Fruit fly (Drosophila melanogaster): ENCODE measurements around the gene CG13893.
A peak's percentile ranks its signal among the peaks of the same experiment; 100 is the strongest.

Gene CG13893

DNA sequence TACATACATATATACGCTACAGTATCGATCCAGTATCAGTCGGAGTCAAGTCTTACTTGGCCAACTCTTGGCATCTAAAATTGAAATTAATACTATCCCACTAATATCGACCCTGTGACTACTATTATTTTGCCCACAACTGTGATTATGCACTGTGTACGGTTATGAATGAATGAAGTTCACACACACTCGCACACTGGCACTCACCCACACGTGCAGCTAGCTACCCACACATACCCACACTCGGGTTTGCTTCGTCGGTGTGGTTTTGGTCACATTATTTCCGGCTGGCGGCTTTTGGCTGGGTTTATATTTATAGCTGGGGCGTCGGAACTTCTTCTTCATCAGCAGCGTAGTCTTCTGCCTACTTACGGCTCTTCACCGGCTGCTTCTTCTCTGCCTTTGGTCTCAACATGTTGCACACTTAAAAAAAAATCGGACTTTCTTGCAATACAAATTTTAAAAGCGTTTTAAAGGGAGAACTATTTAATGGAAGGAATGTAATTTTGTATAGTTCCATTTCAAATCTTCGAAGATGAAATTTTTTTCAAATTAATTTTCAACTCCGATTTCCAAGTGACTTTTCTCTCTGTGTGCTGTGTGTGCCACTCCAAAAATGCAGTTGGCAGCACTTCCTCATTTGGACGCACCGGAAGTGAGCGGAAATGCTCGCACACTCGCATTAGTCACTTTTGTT, 30.7 kb upstream of the CG13893 start (continued):
- TF ChIP-seq CG16779 (tag; optimal IDR thresholded peaks at IDR 0.05): peak; percentile 50
- TF ChIP-seq Smox (GFP tag; optimal IDR thresholded peaks at IDR 0.05): peak; percentile 66
- TF ChIP-seq net (GFP tag; optimal IDR thresholded peaks at IDR 0.05): peak; percentile 89
- peak; percentile 95 for TF ChIP-seq Hr4 (GFP tag; optimal IDR thresholded peaks at IDR 0.05)
- TF ChIP-seq CG11762 (GFP tag; optimal IDR thresholded peaks at IDR 0.05; ENCODE audit: insufficient read depth): peak; percentile 80
- TF ChIP-seq CG6792 (GFP tag; optimal IDR thresholded peaks at IDR 0.05): peak; percentile 79
- peak; percentile 66 for TF ChIP-seq Sox15 (GFP tag; optimal IDR thresholded peaks at IDR 0.05)
- peak; percentile 79 for TF ChIP-seq topi (GFP tag; optimal IDR thresholded peaks at IDR 0.05)
- peak; percentile 27 for TF ChIP-seq CG9139 (GFP tag; optimal IDR thresholded peaks at IDR 0.05)

DNA sequence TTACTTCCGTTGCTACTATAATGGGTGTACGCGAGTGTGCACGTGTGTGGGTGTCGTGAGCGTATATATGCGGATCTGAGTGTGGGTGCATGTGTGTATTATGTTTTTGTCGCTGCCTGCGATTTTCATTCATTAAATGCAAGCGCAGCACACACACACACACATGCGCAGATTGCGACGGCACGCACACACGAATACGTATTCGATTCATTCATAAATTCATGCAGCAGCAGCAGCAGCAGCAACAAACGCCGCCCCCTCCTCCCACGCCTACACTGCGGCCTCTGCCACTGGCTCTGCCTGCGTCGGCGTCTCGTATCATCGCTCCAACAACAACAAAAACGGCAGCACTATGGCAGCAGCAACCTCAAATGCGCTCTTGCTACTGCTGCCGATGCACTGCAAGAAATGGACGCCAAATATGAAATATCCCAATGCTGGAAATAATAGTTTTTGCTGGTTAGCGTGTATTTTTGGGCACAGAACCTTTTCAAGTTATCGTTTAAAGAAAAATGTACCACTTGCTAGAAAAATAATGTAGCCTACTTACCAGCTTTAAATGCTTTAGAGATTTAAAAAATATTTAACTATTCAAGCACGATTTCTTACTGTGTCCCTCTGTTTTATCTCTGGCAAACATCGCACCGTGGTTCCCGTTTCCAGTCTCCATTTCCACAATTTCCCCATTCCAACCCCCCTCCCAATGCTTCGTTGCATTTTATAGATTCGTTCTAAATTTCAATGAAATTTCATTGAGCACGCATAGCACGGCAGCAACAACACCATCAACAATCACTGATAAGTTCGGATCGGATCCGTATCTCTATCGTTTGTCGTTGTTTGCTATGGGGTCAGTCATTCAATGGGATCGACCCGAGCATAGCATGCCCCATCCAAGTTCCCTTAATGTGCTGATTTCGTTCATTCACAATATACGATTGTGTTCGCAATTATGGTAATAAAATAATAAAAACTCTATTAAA, 29.8 kb upstream of the CG13893 start:
- TF ChIP-seq pdm3 (GFP tag; optimal IDR thresholded peaks at IDR 0.05) (peak; percentile 81), spab (GFP tag; optimal IDR thresholded peaks at IDR 0.05) (peak; percentile 52), Smox (GFP tag; optimal IDR thresholded peaks at IDR 0.05) (peak; percentile 48), CG9139 (GFP tag; optimal IDR thresholded peaks at IDR 0.05) (peak; percentile 40), CG7368 (GFP tag; optimal IDR thresholded peaks at IDR 0.05) (peak; percentile 67), Hr4 (GFP tag; optimal IDR thresholded peaks at IDR 0.05) (peak; percentile 92), CG3032 (tag; optimal IDR thresholded peaks at IDR 0.05) (peak; percentile 49), OdsH (GFP tag; optimal IDR thresholded peaks at IDR 0.05) (peak; percentile 82), net (GFP tag; optimal IDR thresholded peaks at IDR 0.05) (peak; percentile 69), CG11762 (GFP tag; optimal IDR thresholded peaks at IDR 0.05; ENCODE audit: insufficient read depth) (peak; percentile 66), lz (GFP tag; optimal IDR thresholded peaks at IDR 0.05) (peak; percentile 58), CG3919 (GFP tag; optimal IDR thresholded peaks at IDR 0.05) (peak; percentile 81), Hr38 (GFP tag; optimal IDR thresholded peaks at IDR 0.05) (peak; percentile 30), CG16779 (tag; optimal IDR thresholded peaks at IDR 0.05) (peak; percentile 52), acj6 (GFP tag; optimal IDR thresholded peaks at IDR 0.05) (peak; percentile 74), svp (GFP tag) (no peak), Sox102F (GFP tag; optimal IDR thresholded peaks at IDR 0.05) (peak; percentile 57), Met (GFP tag; optimal IDR thresholded peaks at IDR 0.05) (peak; percentile 68), CG10669 (GFP tag; optimal IDR thresholded peaks at IDR 0.05) (peak; percentile 66), fd85E (GFP tag; optimal IDR thresholded peaks at IDR 0.05) (peak; percentile 25), CG11902 (GFP tag; optimal IDR thresholded peaks at IDR 0.05) (no peak), achi (GFP tag; optimal IDR thresholded peaks at IDR 0.05) (peak; percentile 72), CG32006 (GFP tag; optimal IDR thresholded peaks at IDR 0.05) (peak; percentile 94), ss (GFP tag; optimal IDR thresholded peaks at IDR 0.05) (peak in 1 of 2 experiments; percentile 51), CG6276 (GFP tag; optimal IDR thresholded peaks at IDR 0.05) (peak; percentile 81), topi (GFP tag; optimal IDR thresholded peaks at IDR 0.05) (peak; percentile 55), Ets21C (GFP tag; optimal IDR thresholded peaks at IDR 0.05) (peak; percentile 12), salr (GFP tag; optimal IDR thresholded peaks at IDR 0.05) (peak; percentile 52 to 72), Eip93F (GFP tag; optimal IDR thresholded peaks at IDR 0.05) (no peak), fd59A (GFP tag; optimal IDR thresholded peaks at IDR 0.05) (peak; percentile 54), dac (GFP tag; optimal IDR thresholded peaks at IDR 0.05) (peak; percentile 83), Sox15 (GFP tag; optimal IDR thresholded peaks at IDR 0.05) (peak; percentile 32), Ets96B (tag; optimal IDR thresholded peaks at IDR 0.05) (peak; percentile 67), CG4318 (GFP tag; optimal IDR thresholded peaks at IDR 0.05) (peak; percentile 91), Blimp-1 (GFP tag; optimal IDR thresholded peaks at IDR 0.05) (no peak), fkh (GFP tag; optimal IDR thresholded peaks at IDR 0.05) (peak; percentile 48), CG6792 (GFP tag; optimal IDR thresholded peaks at IDR 0.05) (peak; percentile 55), eg (GFP tag; IDR thresholded peaks at IDR 0.05) (peak; percentile 91), CG34406 (GFP tag; optimal IDR thresholded peaks at IDR 0.05) (peak; percentile 44), CG11294 (GFP tag; IDR thresholded peaks at IDR 0.05) (peak; percentile 77), esn (GFP tag; optimal IDR thresholded peaks at IDR 0.05) (peak; percentile 55), CG31627 (GFP tag; optimal IDR thresholded peaks at IDR 0.05) (peak; percentile 70), Gug (GFP tag; IDR thresholded peaks at IDR 0.05) (peak; percentile 85), vri (GFP tag; optimal IDR thresholded peaks at IDR 0.05) (peak; percentile 6)

Data from whole organism, prepupa.